Worm (Caenorhabditis elegans) whole organism, L4 larva: Measurements from ENCODE around the gene srbc-78.

ENCODE experiments used
- ceh-28 ChIP-seq: fragments of 150-350 bp; optimal IDR thresholded peaks from 2 replicates; lab custom pipeline; 2014; ENCODE audit warnings: missing biosample characterization, missing genetic modification reagents, missing genetic modification characterization
- lin-29 ChIP-seq: fragments of 200-800 bp; sonication (Bioruptor generic); IDR thresholded peaks from 2 replicates; pipeline ENCODE4 v1.3.6; 2022; ENCODE audit warnings: missing genetic modification reagents, missing genetic modification characterization, missing compliant biosample characterization
- mdl-1 ChIP-seq, 2 experiments: fragments of 150-350 bp in 1 of 2; sonication (generic microtip) in 1 of 2; optimal IDR thresholded peaks; 2 replicates each; lab custom pipeline; 2014 to 2017; ENCODE audit warnings: missing biosample characterization in 2 of 2, missing genetic modification characterization in 2 of 2

ce11 chrV:20514483-20514882, 25.5 kb upstream of the srbc-78 start:
- no peak for TF ChIP-seq mdl-1 (tag; optimal IDR thresholded peaks at IDR 0.05; lab: Kevin White, UChicago)
- no peak for TF ChIP-seq ceh-28
- no peak for TF ChIP-seq lin-29
